Fruit fly (Drosophila melanogaster) Kc167 (cell line): ENCODE results near the gene Myo31DF.

Experiments
- Sin3A ChIP-seq: fragments of >200 bp; optimal IDR thresholded peaks from 2 replicates; lab custom pipeline; 2018; ENCODE audit warnings: missing external identifiers
- h ChIP-seq: fragments of >200 bp; optimal IDR thresholded peaks from 3 replicates; lab custom pipeline; 2018; ENCODE audit warnings: missing external identifiers
- psq ChIP-seq: fragments of >200 bp; optimal IDR thresholded peaks from 2 replicates; lab custom pipeline; 2017; ENCODE audit warnings: missing external identifiers
- ttk ChIP-seq: sonication (Bioruptor generic); optimal IDR thresholded peaks from 2 replicates; lab custom pipeline; 2017; ENCODE audit warnings: missing external identifiers

DNA sequence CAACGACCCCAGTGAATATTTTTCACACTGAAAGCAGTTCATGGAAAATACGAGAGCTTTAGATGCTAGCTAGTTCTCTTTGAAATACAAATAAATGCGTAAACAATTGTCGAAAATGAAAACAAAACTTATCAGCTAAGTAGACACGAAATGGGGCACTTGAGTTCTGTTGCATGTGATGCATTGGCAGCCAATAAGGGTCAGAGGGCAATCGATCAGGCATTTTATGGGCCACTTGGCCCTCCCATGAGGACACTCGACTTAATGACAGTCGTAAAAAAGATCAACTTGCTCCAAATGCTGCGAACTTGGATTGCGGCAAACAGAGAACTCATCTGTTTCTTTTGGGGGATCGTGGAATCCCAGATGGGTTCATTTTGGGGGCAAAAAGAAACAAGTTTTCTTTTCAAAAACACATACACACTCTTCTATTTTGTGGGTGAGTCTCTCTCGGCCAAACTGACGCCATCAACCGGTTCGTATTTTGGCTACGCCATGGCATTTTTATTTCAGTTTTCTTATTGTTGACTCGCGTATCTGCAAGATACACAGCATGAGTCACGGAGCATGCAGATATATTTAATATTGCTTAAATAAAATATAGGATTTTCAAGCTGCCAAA lies 3.1 kb downstream of the Myo31DF start:
- TF ChIP-seq psq (lab: Kevin White, UChicago) (no peak), Sin3A (lab: Kevin White, UChicago) (no peak), ttk (no peak), h (no peak)
